Worm (Caenorhabditis elegans): ENCODE data around the gene Y49F6C.2.

Gene Y49F6C.2

DNA sequence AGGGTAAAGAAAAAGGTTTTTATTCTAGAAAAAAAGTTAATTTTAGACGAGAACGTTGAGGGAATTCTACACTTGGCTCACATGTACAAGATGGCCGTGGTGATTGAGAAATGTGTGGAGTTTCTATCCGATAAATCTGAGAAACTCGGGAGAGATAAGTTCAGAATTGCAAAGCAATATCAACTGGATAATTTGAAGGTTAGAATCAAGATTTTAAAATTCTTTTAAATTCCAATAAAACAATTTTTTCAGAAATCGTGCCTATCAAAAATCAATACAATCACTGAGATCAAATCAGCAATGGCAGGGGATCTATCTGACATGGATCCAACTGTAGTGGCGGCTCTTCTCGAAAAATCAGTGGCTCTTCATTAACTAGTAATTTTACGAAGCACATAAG, at the start of gene Y49F6C.2:
TSS of gene Y49F6C.2 (plus strand) at position 301 of the 400 bp plus-strand sequence.
- TF ChIP-seq tab-1 (GFP tag; IDR thresholded peaks at IDR 0.05) (no peak), klf-2 (GFP tag; conservative IDR thresholded peaks at IDR 0.05) (no peak), T22C8.4 (GFP tag; IDR thresholded peaks at IDR 0.05) (no peak), flt-1 (GFP tag; IDR thresholded peaks at IDR 0.05) (no peak), ztf-23 (GFP tag; IDR thresholded peaks at IDR 0.05) (no peak), med-1 (GFP tag; optimal IDR thresholded peaks at IDR 0.05; ENCODE audit: insufficient read depth) (no peak), ref-1 (GFP tag; conservative IDR thresholded peaks at IDR 0.05) (no peak), cog-1 (tag; optimal IDR thresholded peaks at IDR 0.05) (no peak), ztf-29 (GFP tag; IDR thresholded peaks at IDR 0.05) (no peak)

DNA sequence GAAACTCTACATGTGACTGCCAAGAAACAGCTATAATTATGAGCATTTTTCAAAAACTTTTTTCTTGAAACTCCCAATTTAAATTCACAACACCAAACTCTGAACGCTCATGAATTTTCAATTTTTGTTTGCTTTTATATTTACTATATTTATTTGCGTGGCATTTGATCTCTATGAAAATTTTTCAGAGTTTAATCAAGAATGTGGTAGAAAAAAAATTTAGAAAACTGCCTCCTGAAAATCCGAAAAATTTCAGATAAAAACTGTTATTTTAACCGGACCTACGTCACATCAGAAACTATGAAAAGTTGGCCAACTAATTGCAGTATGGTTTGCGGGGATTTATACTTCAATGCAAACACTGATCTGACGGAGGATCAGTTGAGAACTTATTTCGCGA, 46.3 kb upstream of the Y49F6C.2 start, which contains the start of gene irld-27:
TSS of gene irld-27 (plus strand) at position 301 of the 400 bp plus-strand sequence.
- TF ChIP-seq ztf-29 (GFP tag; IDR thresholded peaks at IDR 0.05) (no peak), flt-1 (GFP tag; IDR thresholded peaks at IDR 0.05) (no peak), klf-2 (GFP tag; conservative IDR thresholded peaks at IDR 0.05) (no peak), tab-1 (GFP tag; IDR thresholded peaks at IDR 0.05) (no peak), med-1 (GFP tag; optimal IDR thresholded peaks at IDR 0.05; ENCODE audit: insufficient read depth) (no peak), ztf-23 (GFP tag; IDR thresholded peaks at IDR 0.05) (no peak), ref-1 (GFP tag; conservative IDR thresholded peaks at IDR 0.05) (no peak), T22C8.4 (GFP tag; IDR thresholded peaks at IDR 0.05) (no peak), cog-1 (tag; optimal IDR thresholded peaks at IDR 0.05) (no peak)

DNA sequence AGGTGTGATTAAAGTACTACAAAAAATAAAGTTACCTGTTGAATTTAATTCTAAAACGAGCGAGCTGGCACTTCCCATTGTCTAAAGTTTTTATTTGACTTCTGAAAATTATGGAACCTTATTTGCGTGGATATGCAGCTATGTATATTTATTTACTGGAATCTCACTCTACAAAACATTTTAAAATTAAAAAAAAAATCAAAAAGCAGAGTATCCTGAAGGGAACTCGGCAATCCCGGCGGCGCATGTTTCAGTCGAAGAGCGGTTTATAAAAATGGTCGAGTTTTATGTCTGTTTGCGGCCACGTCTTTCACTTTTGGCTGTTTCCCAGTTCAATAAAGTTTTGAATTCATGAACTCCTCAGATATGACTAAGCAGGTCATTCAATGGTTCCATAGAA, 41.3 kb upstream of the Y49F6C.2 start, which contains the start of gene F14D2.19:
TSS of gene F14D2.19 (minus strand) at position 101 of the 400 bp plus-strand sequence.
- no peak for TF ChIP-seq flt-1 (GFP tag; IDR thresholded peaks at IDR 0.05)
- TF ChIP-seq T22C8.4 (GFP tag; IDR thresholded peaks at IDR 0.05) = no peak
- no peak for TF ChIP-seq ref-1 (GFP tag; conservative IDR thresholded peaks at IDR 0.05)
- no peak for TF ChIP-seq ztf-23 (GFP tag; IDR thresholded peaks at IDR 0.05)
- TF ChIP-seq tab-1 (GFP tag; IDR thresholded peaks at IDR 0.05) = no peak
- TF ChIP-seq ztf-29 (GFP tag; IDR thresholded peaks at IDR 0.05) = no peak
- TF ChIP-seq klf-2 (GFP tag; conservative IDR thresholded peaks at IDR 0.05) = no peak
- TF ChIP-seq cog-1 (tag; optimal IDR thresholded peaks at IDR 0.05) = no peak
- no peak for TF ChIP-seq med-1 (GFP tag; optimal IDR thresholded peaks at IDR 0.05; ENCODE audit: insufficient read depth)

DNA sequence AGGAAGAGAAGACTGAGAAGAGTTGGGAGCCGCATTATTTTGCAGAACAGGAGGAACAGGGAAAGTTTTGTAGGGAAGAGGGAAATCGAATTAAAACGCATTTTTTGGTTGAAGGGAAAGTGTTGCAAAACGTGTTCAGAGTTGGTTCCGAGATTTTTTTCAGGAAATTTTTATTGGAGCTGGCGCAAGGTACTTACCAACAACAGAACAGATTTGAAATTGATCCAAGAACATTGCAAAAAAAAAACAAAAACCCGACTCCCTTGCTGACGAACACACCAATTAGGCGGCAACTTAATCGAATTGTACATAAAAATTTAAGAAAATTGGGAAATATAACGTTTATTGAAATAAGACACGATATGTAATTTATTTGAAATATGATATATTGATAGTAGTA, 39.8 kb upstream of the Y49F6C.2 start, which contains the start of gene F14D2.7:
TSS of gene F14D2.7 (minus strand) at position 101 of the 400 bp plus-strand sequence.
- no peak for TF ChIP-seq cog-1 (tag; optimal IDR thresholded peaks at IDR 0.05)
- TF ChIP-seq med-1 (GFP tag; optimal IDR thresholded peaks at IDR 0.05; ENCODE audit: insufficient read depth) = no peak
- TF ChIP-seq ztf-23 (GFP tag; IDR thresholded peaks at IDR 0.05) = no peak
- TF ChIP-seq T22C8.4 (GFP tag; IDR thresholded peaks at IDR 0.05) = no peak
- no peak for TF ChIP-seq ref-1 (GFP tag; conservative IDR thresholded peaks at IDR 0.05)
- TF ChIP-seq ztf-29 (GFP tag; IDR thresholded peaks at IDR 0.05) = no peak
- no peak for TF ChIP-seq flt-1 (GFP tag; IDR thresholded peaks at IDR 0.05)
- TF ChIP-seq klf-2 (GFP tag; conservative IDR thresholded peaks at IDR 0.05) = no peak

DNA sequence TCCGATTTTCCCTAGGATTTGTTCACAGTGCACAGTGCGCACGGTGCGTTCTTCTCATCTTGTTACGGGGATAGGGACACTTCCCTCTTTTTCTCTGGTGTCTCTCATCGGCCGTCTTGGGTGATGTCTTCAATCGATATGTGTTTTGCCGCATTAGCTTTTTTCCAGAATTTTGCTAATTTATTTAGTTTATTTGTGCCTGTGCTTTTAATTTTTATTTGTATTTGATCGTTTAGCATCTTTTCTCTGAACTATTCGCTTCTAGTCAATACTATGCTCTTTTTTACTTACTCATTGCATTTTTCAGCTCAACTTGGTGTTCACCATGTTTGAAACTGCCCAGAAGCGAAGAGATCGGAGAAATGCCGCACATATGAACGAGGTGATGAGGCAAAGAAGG, 38.1 kb upstream of the Y49F6C.2 start, which contains the start of gene F14D2.5:
TSS of gene F14D2.5 (plus strand) at position 301 of the 400 bp plus-strand sequence.
- TF ChIP-seq T22C8.4 (GFP tag; IDR thresholded peaks at IDR 0.05) = peak; percentile 14; the same call in 1 of the 2 replicates
- TF ChIP-seq ztf-29 (GFP tag; IDR thresholded peaks at IDR 0.05) = no peak
- TF ChIP-seq med-1 (GFP tag; optimal IDR thresholded peaks at IDR 0.05; ENCODE audit: insufficient read depth) = no peak
- TF ChIP-seq ref-1 (GFP tag; conservative IDR thresholded peaks at IDR 0.05) = no peak
- TF ChIP-seq flt-1 (GFP tag; IDR thresholded peaks at IDR 0.05) = no peak

DNA sequence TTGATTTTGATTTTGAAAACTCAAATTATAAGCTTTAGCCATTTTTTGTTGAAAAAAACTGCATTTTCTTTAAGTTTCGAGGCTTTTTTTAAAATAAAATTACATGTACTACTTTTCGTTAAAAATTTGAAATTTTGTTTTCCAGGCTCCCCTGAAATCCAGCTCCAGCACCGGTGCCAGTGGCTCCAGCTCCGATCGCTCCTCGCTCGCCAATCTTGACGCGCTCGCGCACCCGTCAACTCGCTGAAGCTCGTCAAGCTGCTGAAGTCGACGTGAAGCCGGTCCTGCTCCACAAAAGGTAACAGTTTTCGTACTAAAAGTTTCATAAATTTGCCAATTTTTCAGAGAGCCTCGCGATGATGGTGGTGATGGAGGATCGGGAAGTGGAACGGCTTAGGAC, 37.6 kb upstream of the Y49F6C.2 start:
- no peak for TF ChIP-seq ztf-29 (GFP tag; IDR thresholded peaks at IDR 0.05)
- no peak for TF ChIP-seq T22C8.4 (GFP tag; IDR thresholded peaks at IDR 0.05)
- TF ChIP-seq flt-1 (GFP tag; IDR thresholded peaks at IDR 0.05) = no peak
- no peak for TF ChIP-seq cog-1 (tag; optimal IDR thresholded peaks at IDR 0.05)
- no peak for TF ChIP-seq ztf-23 (GFP tag; IDR thresholded peaks at IDR 0.05)
- no peak for TF ChIP-seq ref-1 (GFP tag; conservative IDR thresholded peaks at IDR 0.05)
- no peak for TF ChIP-seq tab-1 (GFP tag; IDR thresholded peaks at IDR 0.05)
- TF ChIP-seq med-1 (GFP tag; optimal IDR thresholded peaks at IDR 0.05; ENCODE audit: insufficient read depth) = no peak
- TF ChIP-seq klf-2 (GFP tag; conservative IDR thresholded peaks at IDR 0.05) = no peak

DNA sequence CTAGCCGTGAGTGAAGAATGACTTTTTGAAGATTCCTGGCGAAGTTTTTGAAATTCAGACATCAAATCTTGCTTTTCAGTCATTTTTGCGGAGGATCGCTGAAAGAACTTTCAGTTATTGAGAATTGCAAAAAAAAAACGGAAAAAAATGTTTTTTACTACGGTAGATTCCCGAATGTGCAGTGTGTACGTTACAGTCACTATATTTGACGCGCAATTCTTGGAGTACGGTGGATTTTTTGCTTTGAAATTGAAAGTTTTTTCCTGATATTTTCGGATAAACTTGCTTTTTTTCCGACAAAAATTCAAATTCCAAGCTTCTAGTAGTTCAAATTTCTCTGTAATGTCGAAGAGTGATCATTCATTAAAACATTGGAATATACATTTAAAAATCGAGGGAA, 36.4 kb upstream of the Y49F6C.2 start, which contains the start of gene F14D2.11:
TSS of gene F14D2.11 (minus strand) at position 101 of the 400 bp plus-strand sequence.
- TF ChIP-seq klf-2 (GFP tag; conservative IDR thresholded peaks at IDR 0.05) (no peak), ref-1 (GFP tag; conservative IDR thresholded peaks at IDR 0.05) (no peak), tab-1 (GFP tag; IDR thresholded peaks at IDR 0.05) (no peak), ztf-29 (GFP tag; IDR thresholded peaks at IDR 0.05) (no peak), med-1 (GFP tag; optimal IDR thresholded peaks at IDR 0.05; ENCODE audit: insufficient read depth) (no peak)

DNA sequence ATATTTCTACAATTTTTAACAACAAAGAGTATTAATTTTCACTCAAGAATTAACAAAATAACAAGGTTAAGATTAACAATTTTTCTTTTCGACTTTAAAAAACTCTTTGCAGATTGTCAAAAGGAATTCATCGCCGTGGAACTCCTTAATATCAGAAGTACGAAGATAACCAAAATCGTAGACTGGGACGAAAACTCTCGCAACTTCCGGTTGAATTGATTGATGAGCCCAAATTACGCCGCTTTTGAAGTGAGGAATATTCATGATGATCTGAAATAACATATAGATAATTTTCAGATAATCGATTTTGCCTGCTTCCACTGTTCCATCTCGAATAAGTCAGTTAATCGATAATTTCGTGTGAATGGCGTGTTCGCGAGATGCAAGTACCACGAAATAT, 34.7 kb upstream of the Y49F6C.2 start, which contains the start of gene F14D2.15:
TSS of gene F14D2.15 (minus strand) at position 101 of the 400 bp plus-strand sequence.
- TF ChIP-seq klf-2 (GFP tag; conservative IDR thresholded peaks at IDR 0.05) (no peak), cog-1 (tag; optimal IDR thresholded peaks at IDR 0.05) (no peak), T22C8.4 (GFP tag; IDR thresholded peaks at IDR 0.05) (0 out of 2 replicates have a peak, but pooled peaks have one; percentile 34), med-1 (GFP tag; optimal IDR thresholded peaks at IDR 0.05; ENCODE audit: insufficient read depth) (no peak), flt-1 (GFP tag; IDR thresholded peaks at IDR 0.05) (no peak), ref-1 (GFP tag; conservative IDR thresholded peaks at IDR 0.05) (no peak), ztf-29 (GFP tag; IDR thresholded peaks at IDR 0.05) (no peak)

DNA sequence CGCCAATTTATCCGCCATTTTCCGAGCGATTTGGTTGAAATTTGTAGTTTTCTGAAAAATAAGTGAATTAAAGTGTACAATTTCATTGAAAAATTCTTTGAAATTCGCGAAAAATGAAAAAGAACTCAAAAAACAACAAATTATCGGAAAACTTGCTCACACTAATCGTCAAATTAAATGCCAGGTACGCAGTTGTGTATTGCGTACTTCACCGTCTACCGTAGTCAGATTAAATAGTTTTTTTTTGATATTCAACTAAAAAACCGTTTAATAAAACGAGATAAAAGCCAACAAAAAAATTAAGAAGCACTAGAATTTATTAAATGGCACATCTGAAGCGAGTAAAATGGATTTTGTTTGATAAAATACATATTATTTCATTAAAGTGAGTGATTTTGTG, 33.5 kb upstream of the Y49F6C.2 start, which contains the start of gene bath-28:
TSS of gene bath-28 (minus strand) at position 51 of the 400 bp plus-strand sequence.
- TF ChIP-seq ztf-23 (GFP tag; IDR thresholded peaks at IDR 0.05) (no peak), flt-1 (GFP tag; IDR thresholded peaks at IDR 0.05) (no peak), tab-1 (GFP tag; IDR thresholded peaks at IDR 0.05) (no peak)

DNA sequence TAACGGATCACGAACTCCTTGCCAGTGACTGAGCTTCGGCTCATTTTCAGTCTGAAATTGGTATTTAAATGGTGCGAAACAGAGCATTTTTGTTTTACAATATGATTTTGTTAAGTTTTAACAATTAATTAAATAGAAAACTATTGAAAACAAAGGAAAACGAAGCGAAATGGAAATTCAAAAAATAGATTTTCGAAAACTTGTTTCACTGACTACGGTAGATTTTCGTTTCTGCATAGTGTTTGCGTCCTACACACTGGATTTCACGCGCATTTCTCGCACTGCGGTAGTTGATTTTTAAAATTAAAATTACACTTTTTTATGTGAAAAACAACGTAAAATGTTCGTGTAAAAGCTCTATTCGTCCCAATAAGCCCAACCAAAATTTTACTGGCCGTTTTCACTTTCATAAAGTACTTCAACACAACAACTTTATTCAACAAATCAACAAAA, 32.0 kb upstream of the Y49F6C.2 start, which contains the start of gene bath-30:
TSS of gene bath-30 (minus strand) at position 51 of the 453 bp plus-strand sequence.
- no peak for TF ChIP-seq med-1 (GFP tag; optimal IDR thresholded peaks at IDR 0.05; ENCODE audit: insufficient read depth)
- TF ChIP-seq ztf-23 (GFP tag; IDR thresholded peaks at IDR 0.05) = no peak
- no peak for TF ChIP-seq klf-2 (GFP tag; conservative IDR thresholded peaks at IDR 0.05)
- no peak for TF ChIP-seq flt-1 (GFP tag; IDR thresholded peaks at IDR 0.05)
- no peak for TF ChIP-seq T22C8.4 (GFP tag; IDR thresholded peaks at IDR 0.05)
- TF ChIP-seq tab-1 (GFP tag; IDR thresholded peaks at IDR 0.05) = no peak
- no peak for TF ChIP-seq ref-1 (GFP tag; conservative IDR thresholded peaks at IDR 0.05)
- TF ChIP-seq cog-1 (tag; optimal IDR thresholded peaks at IDR 0.05) = no peak
- no peak for TF ChIP-seq ztf-29 (GFP tag; IDR thresholded peaks at IDR 0.05)

All from whole organism, midembryonic.